In genomic region chr3R:21948691-21949560, dm6 we compare ENCODE assay signal across 4 fruit fly cellular contexts.
TF ChIP-seq lines count a peak whose summit lies in the region.

TSS of gene Eip93F (plus strand) at chr3R:21949114.

TF ChIP-seq in whole organism, adult, 20 proteins besides CTCF, POLR2A, EP300 and RAD21 (continued from another document):
- TF ChIP-seq kay (GFP tag; lab: Kevin White, UChicago; ENCODE audit: borderline replicate concordance) = no peak
- no peak for TF ChIP-seq CG14711 (tag; optimal IDR thresholded peaks at IDR 0.05; lab: Kevin White, UChicago)

TF ChIP-seq in whole organism, embryonic, 481 proteins besides CTCF, POLR2A, EP300 and RAD21 (continued from another document):
- peak in 1 of 2 experiments; percentile 56 for TF ChIP-seq Trl (optimal IDR thresholded peaks at IDR 0.05; lab: Kevin White, UChicago)
- no peak for TF ChIP-seq Trl (GFP tag; optimal IDR thresholded peaks at IDR 0.05; lab: Kevin White, UChicago)
- TF ChIP-seq Mrtf (GFP tag; IDR thresholded peaks at IDR 0.05; lab: Robert Waterston, UW) = no peak
- TF ChIP-seq Usf (GFP tag; optimal IDR thresholded peaks at IDR 0.05; lab: Kevin White, UChicago) = no peak
- TF ChIP-seq hth (optimal IDR thresholded peaks at IDR 0.05; lab: Kevin White, UChicago) = no peak
- TF ChIP-seq CG1792 (GFP tag; optimal IDR thresholded peaks at IDR 0.05; lab: Kevin White, UChicago) = no peak
- no peak for TF ChIP-seq CG11085 (GFP tag; IDR thresholded peaks at IDR 0.05; lab: Robert Waterston, UW)
- peak; percentile 47 for TF ChIP-seq nom (GFP tag; optimal IDR thresholded peaks at IDR 0.05; lab: Kevin White, UChicago)
- TF ChIP-seq CG34422 (GFP tag; IDR thresholded peaks at IDR 0.05; lab: Robert Waterston, UW) = 0 out of 3 replicates have a peak, but pooled peaks have one; percentile 25
- TF ChIP-seq Nf-YA (GFP tag; IDR thresholded peaks at IDR 0.05; lab: Robert Waterston, UW) = no peak

TF ChIP-seq in whole organism, prepupa, 60 proteins besides CTCF, POLR2A, EP300 and RAD21 (continued from another document):
- TF ChIP-seq Gug (GFP tag; IDR thresholded peaks at IDR 0.05; lab: Robert Waterston, UW) (peak; percentile 29; the same call in 1 of the 2 replicates), esn (GFP tag; optimal IDR thresholded peaks at IDR 0.05; lab: Kevin White, UChicago) (no peak), lz (GFP tag; optimal IDR thresholded peaks at IDR 0.05; lab: Kevin White, UChicago) (no peak), fd85E (GFP tag; optimal IDR thresholded peaks at IDR 0.05; lab: Kevin White, UChicago) (no peak), svp (GFP tag; lab: Kevin White, UChicago) (peak; percentile 56), CG6276 (GFP tag; optimal IDR thresholded peaks at IDR 0.05; lab: Kevin White, UChicago) (peak; percentile 38), CG15336 (GFP tag; IDR thresholded peaks at IDR 0.05; lab: Robert Waterston, UW) (peak; percentile 57; the same call in 1 of the 2 replicates), OdsH (GFP tag; optimal IDR thresholded peaks at IDR 0.05; lab: Kevin White, UChicago) (peak; percentile 27), Lpt (GFP tag; optimal IDR thresholded peaks at IDR 0.05; lab: Kevin White, UChicago) (peak; percentile 57), dsx (GFP tag; optimal IDR thresholded peaks at IDR 0.05; lab: Kevin White, UChicago; ENCODE audit: poor library complexity, severe bottlenecking) (peak; percentile 26), Hr38 (GFP tag; optimal IDR thresholded peaks at IDR 0.05; lab: Kevin White, UChicago) (no peak), salr (GFP tag; optimal IDR thresholded peaks at IDR 0.05; lab: Kevin White, UChicago) (peak; percentile 24 to 32), CG32006 (GFP tag; optimal IDR thresholded peaks at IDR 0.05; lab: Kevin White, UChicago) (peak; percentile 55), vri (GFP tag; optimal IDR thresholded peaks at IDR 0.05; lab: Kevin White, UChicago) (no peak), ss (GFP tag; optimal IDR thresholded peaks at IDR 0.05; lab: Kevin White, UChicago) (peak; percentile 65 to 71), acj6 (GFP tag; optimal IDR thresholded peaks at IDR 0.05; lab: Kevin White, UChicago) (peak; percentile 1), spab (GFP tag; optimal IDR thresholded peaks at IDR 0.05; lab: Kevin White, UChicago) (peak; percentile 45), CG3032 (tag; optimal IDR thresholded peaks at IDR 0.05; lab: Kevin White, UChicago) (peak; percentile 41), CG3919 (GFP tag; optimal IDR thresholded peaks at IDR 0.05; lab: Kevin White, UChicago) (no peak), CG6792 (GFP tag; optimal IDR thresholded peaks at IDR 0.05; lab: Kevin White, UChicago) (no peak), eg (GFP tag; IDR thresholded peaks at IDR 0.05; lab: Robert Waterston, UW) (peak; percentile 60)

TF ChIP-seq in whole organism, pupa, 21 proteins besides CTCF, POLR2A, EP300 and RAD21 (continued from another document):
- TF ChIP-seq CG9948 (tag; optimal IDR thresholded peaks at IDR 0.05; lab: Kevin White, UChicago) = peak; percentile 26
